Worm (Caenorhabditis elegans): ENCODE data around the gene rad-23.

ce11 chrII:11616333-11616942 lies 36.1 kb downstream of the rad-23 start:
- no peak for TF ChIP-seq elt-1 (tag; optimal IDR thresholded peaks at IDR 0.05)
- TF ChIP-seq skn-1 (tag; optimal IDR thresholded peaks at IDR 0.05), result no peak
- TF ChIP-seq nhr-11 (tag; optimal IDR thresholded peaks at IDR 0.05), result no peak
- no peak for TF ChIP-seq zag-1 (tag; optimal IDR thresholded peaks at IDR 0.05)
- no peak for TF ChIP-seq nhr-237 (tag; optimal IDR thresholded peaks at IDR 0.05)
- no peak for TF ChIP-seq nhr-23 (tag; optimal IDR thresholded peaks at IDR 0.05)
- no peak for TF ChIP-seq snpc-4 (tag; optimal IDR thresholded peaks at IDR 0.05)
- TF ChIP-seq ceh-82 (tag; optimal IDR thresholded peaks at IDR 0.05), result no peak
